Fruit fly (Drosophila melanogaster): ENCODE measurements around the gene CG9154.

Gene CG9154

dm6 chr2L:6085733-6086317 lies 15.3 kb upstream of the CG9154 start (continued):
- TF ChIP-seq Oli (tag; optimal IDR thresholded peaks at IDR 0.05) (no peak), CG13296 (GFP tag; optimal IDR thresholded peaks at IDR 0.05) (no peak), Gug (GFP tag; IDR thresholded peaks at IDR 0.05) (no peak), Stat92E (GFP tag; optimal IDR thresholded peaks at IDR 0.05) (no peak), CG4707 (GFP tag; optimal IDR thresholded peaks at IDR 0.05) (no peak), Ssrp (tag; optimal IDR thresholded peaks at IDR 0.05) (no peak), scrt (GFP tag; optimal IDR thresholded peaks at IDR 0.05) (peak; percentile 58), crc (GFP tag; optimal IDR thresholded peaks at IDR 0.05) (no peak), Mrtf (GFP tag; IDR thresholded peaks at IDR 0.05) (no peak), CG1233 (GFP tag; optimal IDR thresholded peaks at IDR 0.05) (no peak), Abd-B (GFP tag; optimal IDR thresholded peaks at IDR 0.05) (no peak), CG15269 (tag; optimal IDR thresholded peaks at IDR 0.05) (no peak), CG11085 (GFP tag; IDR thresholded peaks at IDR 0.05) (no peak), CG17612 (GFP tag; IDR thresholded peaks at IDR 0.05) (no peak), hth (optimal IDR thresholded peaks at IDR 0.05) (no peak), CG4282 (GFP tag; optimal IDR thresholded peaks at IDR 0.05) (no peak), CG2199 (GFP tag; IDR thresholded peaks at IDR 0.05) (no peak), lilli (GFP tag; optimal IDR thresholded peaks at IDR 0.05) (no peak), CG3281 (GFP tag; optimal IDR thresholded peaks at IDR 0.05) (no peak), CG13624 (GFP tag; optimal IDR thresholded peaks at IDR 0.05) (peak; percentile 20), CG14965 (GFP tag; optimal IDR thresholded peaks at IDR 0.05; ENCODE audit: borderline replicate concordance) (no peak), sens (GFP tag) (no peak), Usf (GFP tag; optimal IDR thresholded peaks at IDR 0.05) (no peak), CG7372 (GFP tag; IDR thresholded peaks at IDR 0.05) (no peak), Dek (tag; optimal IDR thresholded peaks at IDR 0.05) (no peak), Eip74EF (GFP tag; optimal IDR thresholded peaks at IDR 0.05) (no peak), nom (GFP tag; optimal IDR thresholded peaks at IDR 0.05) (no peak), CG12104 (GFP tag; optimal IDR thresholded peaks at IDR 0.05) (no peak), sim (GFP tag; IDR thresholded peaks at IDR 0.05) (no peak), chn (GFP tag; optimal IDR thresholded peaks at IDR 0.05) (no peak), caup (GFP tag; optimal IDR thresholded peaks at IDR 0.05; ENCODE audit: severe bottlenecking) (peak; percentile 23), hbn (GFP tag; IDR thresholded peaks at IDR 0.05; ENCODE audit: partially characterized antibody) (no peak), croc (GFP tag; conservative IDR thresholded peaks at IDR 0.05) (no peak), CG15479 (GFP tag; optimal IDR thresholded peaks at IDR 0.05) (no peak), CG32772 (GFP tag; IDR thresholded peaks at IDR 0.05) (no peak), org-1 (GFP tag; optimal IDR thresholded peaks at IDR 0.05) (no peak), CG31441 (GFP tag; IDR thresholded peaks at IDR 0.05) (no peak), hkb (optimal IDR thresholded peaks at IDR 0.05) (no peak), hkb (GFP tag; IDR thresholded peaks at IDR 0.05) (no peak), TFAM (GFP tag; optimal IDR thresholded peaks at IDR 0.05) (no peak), CG4404 (GFP tag; IDR thresholded peaks at IDR 0.05) (no peak), Adf1 (GFP tag; IDR thresholded peaks at IDR 0.05) (peak; percentile 85), HLHmδ (GFP tag; optimal IDR thresholded peaks at IDR 0.05) (no peak), gsb (GFP tag; IDR thresholded peaks at IDR 0.05) (no peak), CG7987 (GFP tag; optimal IDR thresholded peaks at IDR 0.05) (no peak), CG32767 (GFP tag; IDR thresholded peaks at IDR 0.05) (peak; percentile 83), kay (GFP tag; optimal IDR thresholded peaks at IDR 0.05) (no peak), cwo (GFP tag; optimal IDR thresholded peaks at IDR 0.05) (peak; percentile 60), Vsx1 (GFP tag; optimal IDR thresholded peaks at IDR 0.05) (no peak), CG14014 (GFP tag; IDR thresholded peaks at IDR 0.05) (no peak), D19B (GFP tag; optimal IDR thresholded peaks at IDR 0.05) (no peak)
